Worm (Caenorhabditis elegans): ENCODE data around the gene W03G11.2.

DNA sequence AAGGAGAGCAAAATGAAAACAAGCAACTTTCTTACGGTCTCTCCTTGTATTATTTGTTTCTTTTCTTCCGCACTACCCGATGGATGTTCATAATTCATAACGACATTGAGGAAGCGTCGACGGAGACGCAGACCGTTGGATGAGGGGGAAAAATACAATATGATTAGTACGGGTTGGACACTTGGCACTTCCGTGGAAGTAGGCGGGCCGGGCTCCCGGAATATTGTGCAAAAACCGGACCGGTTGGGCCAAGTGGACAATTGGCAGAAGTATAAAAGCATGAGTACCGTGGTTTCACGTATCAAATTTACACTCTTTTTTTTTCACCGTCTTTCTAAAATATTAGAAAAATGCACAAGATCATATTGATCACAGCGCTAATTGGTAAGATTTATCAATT, 34.2 kb upstream of the W03G11.2 start, which contains the start of gene M153.3:
- TF ChIP-seq egl-27 (tag; optimal IDR thresholded peaks at IDR 0.05): no peak
- no peak for TF ChIP-seq lsy-2 (tag; optimal IDR thresholded peaks at IDR 0.05)
- no peak for TF ChIP-seq snpc-4 (tag; optimal IDR thresholded peaks at IDR 0.05)
- TF ChIP-seq nhr-237 (tag; optimal IDR thresholded peaks at IDR 0.05): no peak
- no peak for TF ChIP-seq unc-62 (GFP tag; optimal IDR thresholded peaks at IDR 0.05)
- no peak for TF ChIP-seq fos-1 (tag; optimal IDR thresholded peaks at IDR 0.05)
- no peak for TF ChIP-seq elt-1 (tag; optimal IDR thresholded peaks at IDR 0.05)
- TF ChIP-seq aly-2 (tag; optimal IDR thresholded peaks at IDR 0.05): no peak
- no peak for TF ChIP-seq nhr-12 (tag; optimal IDR thresholded peaks at IDR 0.05)
- no peak for TF ChIP-seq ztf-11 (tag; optimal IDR thresholded peaks at IDR 0.05)
- TF ChIP-seq dmd-4 (tag; optimal IDR thresholded peaks at IDR 0.05): no peak

Data from whole organism, L2 larva.